Worm (Caenorhabditis elegans) whole organism, L2 larva: ENCODE data around the gene nmad-1.

ENCODE experiments used
- C34F6.9 ChIP-seq: fragments of 150-350 bp; optimal IDR thresholded peaks from 2 replicates; lab custom pipeline; 2014; ENCODE audit warnings: missing biosample characterization, missing genetic modification characterization
- Y55F3AM.14 ChIP-seq: fragments of 200-800 bp; sonication (Bioruptor generic); optimal IDR thresholded peaks from 2 replicates; lab custom pipeline; 2018; ENCODE audit warnings: mild to moderate bottlenecking, missing genetic modification characterization, missing compliant biosample characterization
- ZK546.5 ChIP-seq: sonication (generic microtip); optimal IDR thresholded peaks from 2 replicates; lab custom pipeline; 2017; ENCODE audit warnings: missing biosample characterization, missing genetic modification characterization
- alr-1 ChIP-seq: fragments of 150-350 bp; optimal IDR thresholded peaks from 2 replicates; lab custom pipeline; 2014; ENCODE audit warnings: missing biosample characterization, missing genetic modification characterization
- ama-1 ChIP-seq: fragments of 150-350 bp; optimal IDR thresholded peaks from 2 replicates; lab custom pipeline; 2018; ENCODE audit warnings: inconsistent platforms
- blmp-1 ChIP-seq: sonication (generic microtip); optimal IDR thresholded peaks from 2 replicates; lab custom pipeline; 2017; ENCODE audit warnings: missing genetic modification characterization, mild to moderate bottlenecking, missing compliant biosample characterization, antibody characterized with exemption, moderate library complexity; ENCODE audit not compliant: insufficient read depth
- ceh-16 ChIP-seq: fragments of 150-350 bp; optimal IDR thresholded peaks from 2 replicates; lab custom pipeline; 2014; ENCODE audit warnings: missing biosample characterization, missing genetic modification characterization
- ceh-82 ChIP-seq: fragments of 150-350 bp; optimal IDR thresholded peaks from 2 replicates; lab custom pipeline; 2014; ENCODE audit warnings: missing biosample characterization, missing genetic modification characterization
- dmd-4 ChIP-seq: sonication (generic microtip); optimal IDR thresholded peaks from 2 replicates; lab custom pipeline; 2017; ENCODE audit warnings: missing biosample characterization, missing genetic modification characterization
- elt-3 ChIP-seq: sonication (generic microtip); optimal IDR thresholded peaks from 2 replicates; lab custom pipeline; 2017; ENCODE audit warnings: missing biosample characterization, missing genetic modification characterization
- fos-1 ChIP-seq: fragments of 150-350 bp; optimal IDR thresholded peaks from 2 replicates; lab custom pipeline; 2014; ENCODE audit warnings: missing biosample characterization, missing genetic modification characterization
- gmeb-1 ChIP-seq: fragments of 150-350 bp; optimal IDR thresholded peaks from 2 replicates; lab custom pipeline; 2014; ENCODE audit warnings: missing biosample characterization, missing genetic modification characterization
- lin-11 ChIP-seq: fragments of 150-350 bp; sonication (generic microtip); optimal IDR thresholded peaks from 2 replicates; lab custom pipeline; 2014; ENCODE audit warnings: missing biosample characterization, missing genetic modification characterization, inconsistent platforms, mixed read lengths
- lin-13 ChIP-seq: fragments of 150-350 bp; optimal IDR thresholded peaks from 2 replicates; lab custom pipeline; 2014; ENCODE audit warnings: missing biosample characterization, missing genetic modification reagents, missing genetic modification characterization
- lin-39 ChIP-seq: fragments of 150-350 bp; optimal IDR thresholded peaks from 2 replicates; lab custom pipeline; 2014; ENCODE audit warnings: missing biosample characterization, missing genetic modification reagents, missing genetic modification characterization
- lsy-2 ChIP-seq, 2 experiments: fragments of 150-350 bp in 1 of 2; sonication (generic microtip) in 1 of 2; optimal IDR thresholded peaks; 2 replicates each; lab custom pipeline; 2014 to 2017; ENCODE audit warnings: missing biosample characterization in 2 of 2, missing genetic modification characterization in 2 of 2
- mab-5 ChIP-seq: fragments of 150-350 bp; optimal IDR thresholded peaks from 2 replicates; lab custom pipeline; 2014; ENCODE audit warnings: missing biosample characterization, missing genetic modification characterization
- mdl-1 ChIP-seq, 2 experiments: fragments of 150-350 bp in 1 of 2; sonication (generic microtip) in 1 of 2; optimal IDR thresholded peaks; 2 replicates each; lab custom pipeline; 2017; ENCODE audit warnings: missing biosample characterization in 2 of 2, missing genetic modification characterization in 2 of 2
- nhr-10 ChIP-seq: sonication (generic microtip); optimal IDR thresholded peaks from 2 replicates; lab custom pipeline; 2017; ENCODE audit warnings: missing biosample characterization, missing genetic modification characterization
- nhr-12 ChIP-seq: fragments of 150-350 bp; optimal IDR thresholded peaks from 2 replicates; lab custom pipeline; 2014; ENCODE audit warnings: missing biosample characterization, missing genetic modification characterization
- nhr-129 ChIP-seq: fragments of 150-350 bp; optimal IDR thresholded peaks from 2 replicates; lab custom pipeline; 2014; ENCODE audit warnings: missing biosample characterization, missing genetic modification characterization
- nhr-21 ChIP-seq: fragments of 150-350 bp; optimal IDR thresholded peaks from 2 replicates; lab custom pipeline; 2014; ENCODE audit warnings: missing biosample characterization, missing genetic modification characterization
- nhr-23 ChIP-seq: fragments of 150-350 bp; optimal IDR thresholded peaks from 2 replicates; lab custom pipeline; 2014; ENCODE audit warnings: missing biosample characterization, missing genetic modification reagents, missing genetic modification characterization
- nhr-237 ChIP-seq: fragments of 150-350 bp; optimal IDR thresholded peaks from 2 replicates; lab custom pipeline; 2014; ENCODE audit warnings: missing biosample characterization, missing genetic modification characterization
- nhr-25 ChIP-seq: fragments of 150-350 bp; sonication (generic microtip); optimal IDR thresholded peaks from 3 replicates; lab custom pipeline; 2014; ENCODE audit warnings: missing biosample characterization, missing genetic modification characterization
- nhr-6 ChIP-seq: fragments of 150-350 bp; optimal IDR thresholded peaks from 2 replicates; lab custom pipeline; 2014; ENCODE audit warnings: missing biosample characterization, missing genetic modification characterization
- nhr-77 ChIP-seq: fragments of 150-350 bp; optimal IDR thresholded peaks from 2 replicates; lab custom pipeline; 2014; ENCODE audit warnings: missing biosample characterization, missing genetic modification characterization
- peb-1 ChIP-seq: fragments of 150-350 bp; optimal IDR thresholded peaks from 2 replicates; lab custom pipeline; 2014; ENCODE audit warnings: missing biosample characterization, missing genetic modification characterization
- sem-4 ChIP-seq: fragments of 150-350 bp; optimal IDR thresholded peaks from 2 replicates; lab custom pipeline; 2014; ENCODE audit warnings: missing biosample characterization, missing genetic modification reagents, missing genetic modification characterization
- skn-1 ChIP-seq: sonication (generic microtip); optimal IDR thresholded peaks from 2 replicates; lab custom pipeline; 2017; ENCODE audit warnings: missing biosample characterization, missing genetic modification characterization
- snpc-4 ChIP-seq: fragments of 150-350 bp; optimal IDR thresholded peaks from 2 replicates; lab custom pipeline; 2014; ENCODE audit warnings: missing biosample characterization, missing genetic modification characterization
- unc-55 ChIP-seq: fragments of 150-350 bp; sonication (generic microtip); optimal IDR thresholded peaks from 3 replicates; lab custom pipeline; 2014; ENCODE audit warnings: missing biosample characterization, missing genetic modification reagents, missing genetic modification characterization
- unc-62 ChIP-seq: fragments of 150-350 bp; optimal IDR thresholded peaks from 2 replicates; lab custom pipeline; 2014; ENCODE audit warnings: missing biosample characterization, missing genetic modification reagents, missing genetic modification characterization
- zag-1 ChIP-seq: fragments of 150-350 bp; optimal IDR thresholded peaks from 2 replicates; lab custom pipeline; 2014; ENCODE audit warnings: missing biosample characterization, missing genetic modification characterization
- ztf-4 ChIP-seq: fragments of 150-350 bp; optimal IDR thresholded peaks from 2 replicates; lab custom pipeline; 2014; ENCODE audit warnings: missing biosample characterization, missing genetic modification characterization

Gene nmad-1

ce11 chrIII:5572806-5573205 is 18.1 kb upstream of the nmad-1 start:
- TF ChIP-seq nhr-129 (tag; lab: Kevin White, UChicago), result peak; percentile 6
- TF ChIP-seq C34F6.9, result peak; percentile 11
- no peak for TF ChIP-seq dmd-4 (tag; lab: Kevin White, UChicago)
- peak in 1 of 2 experiments; percentile 0 for TF ChIP-seq lsy-2 (tag; optimal IDR thresholded peaks at IDR 0.05; lab: Kevin White, UChicago)
- TF ChIP-seq peb-1, result no peak
- TF ChIP-seq, all 48 proteins: peak for 3

- no peak for TF ChIP-seq elt-3
- no peak for TF ChIP-seq alr-1 (tag; lab: Kevin White, UChicago)
- no peak for TF ChIP-seq sem-4 (tag; lab: Kevin White, UChicago)
- no peak for TF ChIP-seq ceh-16 (tag; lab: Kevin White, UChicago)
- no peak for TF ChIP-seq fos-1 (tag; lab: Kevin White, UChicago)
- no peak for TF ChIP-seq ztf-4 (tag; lab: Kevin White, UChicago)
- no peak for TF ChIP-seq lin-11
- TF ChIP-seq nhr-25, result no peak
- no peak for TF ChIP-seq ZK546.5 (tag; lab: Kevin White, UChicago)
- no peak for TF ChIP-seq ceh-82 (tag; lab: Kevin White, UChicago)
- no peak for TF ChIP-seq nhr-77
- TF ChIP-seq lsy-2 (tag; optimal IDR thresholded peaks at IDR 0.05; lab: Kevin White, UChicago), result peak in 1 of 2 experiments; percentile 15
- no peak for TF ChIP-seq Y55F3AM.14
- peak; percentile 4 for TF ChIP-seq nhr-129 (tag; lab: Kevin White, UChicago)
- no peak for TF ChIP-seq gmeb-1 (tag; lab: Kevin White, UChicago)
- peak; percentile 90 for TF ChIP-seq unc-55
- TF ChIP-seq mab-5 (tag; lab: Kevin White, UChicago), result peak; percentile 78
- TF ChIP-seq C34F6.9, result no peak
- no peak for TF ChIP-seq nhr-237 (tag; lab: Kevin White, UChicago)
- no peak for TF ChIP-seq blmp-1
- TF ChIP-seq zag-1 (tag; lab: Kevin White, UChicago), result no peak
These were observed 16.2 kb upstream of the nmad-1 start for ce11 chrIII:5570814-5571443.

- TF ChIP-seq ama-1 (lab: Kevin White, UChicago) (no peak), skn-1 (tag; lab: Kevin White, UChicago) (no peak), C34F6.9 (no peak), unc-62 (GFP tag; lab: Kevin White, UChicago) (no peak), sem-4 (tag; lab: Kevin White, UChicago) (no peak), snpc-4 (no peak), nhr-21 (tag; lab: Kevin White, UChicago) (no peak), lin-39 (tag; lab: Kevin White, UChicago) (no peak), ceh-82 (tag; lab: Kevin White, UChicago) (no peak), fos-1 (tag; lab: Kevin White, UChicago) (no peak), nhr-10 (tag; lab: Kevin White, UChicago) (no peak)
These were observed 13.9 kb upstream of the nmad-1 start, which contains the start of gene nspb-12 for ce11 chrIII:5568679-5569078. Gene nspb-12 (minus strand): TSS chrIII:5568779.

ce11 chrIII:5568265-5568664 is 13.5 kb upstream of the nmad-1 start:
- TF ChIP-seq nhr-129 (tag; lab: Kevin White, UChicago), result no peak
- no peak for TF ChIP-seq lin-39 (tag; lab: Kevin White, UChicago)
- TF ChIP-seq Y55F3AM.14, result no peak
- TF ChIP-seq skn-1 (tag; lab: Kevin White, UChicago), result no peak
- no peak for TF ChIP-seq nhr-237 (tag; lab: Kevin White, UChicago)
- no peak for TF ChIP-seq mdl-1 (tag; optimal IDR thresholded peaks at IDR 0.05; lab: Kevin White, UChicago)
- no peak for TF ChIP-seq ZK546.5 (tag; lab: Kevin White, UChicago)
- no peak for TF ChIP-seq blmp-1
- TF ChIP-seq lsy-2 (tag; optimal IDR thresholded peaks at IDR 0.05; lab: Kevin White, UChicago), result no peak
- no peak for TF ChIP-seq nhr-12 (tag; lab: Kevin White, UChicago)
- TF ChIP-seq nhr-23 (tag; lab: Kevin White, UChicago), result no peak
- TF ChIP-seq nhr-6 (tag; lab: Kevin White, UChicago), result no peak
- no peak for TF ChIP-seq lin-13
- TF ChIP-seq C34F6.9, result no peak
- no peak for TF ChIP-seq nhr-21 (tag; lab: Kevin White, UChicago)
